Worm (Caenorhabditis elegans) whole organism, young adult: ENCODE results near the gene T19A5.3.

Source experiments
- B0336.3 ChIP-seq: fragments of 200-800 bp; sonication (Bioruptor generic); IDR thresholded peaks from 2 replicates; pipeline ENCODE4 v1.3.6; 2022; ENCODE audit warnings: missing genetic modification characterization, missing compliant biosample characterization
- C06A6.2 ChIP-seq: fragments of 200-800 bp; sonication (Bioruptor generic); conservative IDR thresholded peaks from 2 replicates; pipeline ENCODE4 v1.3.6; 2022; ENCODE audit warnings: missing genetic modification characterization, missing compliant biosample characterization
- F57A8.1 ChIP-seq: fragments of 200-800 bp; sonication (Bioruptor generic); optimal IDR thresholded peaks from 2 replicates; lab custom pipeline; 2018; ENCODE audit warnings: mild to moderate bottlenecking, missing genetic modification characterization, moderate library complexity, missing compliant biosample characterization
- Y53F4B.3 ChIP-seq: fragments of 200-800 bp; sonication (Bioruptor generic); IDR thresholded peaks from 2 replicates; pipeline ENCODE4 v1.3.6; 2022; ENCODE audit warnings: missing genetic modification reagents, missing genetic modification characterization, missing compliant biosample characterization
- Y56A3A.18 ChIP-seq: fragments of 200-800 bp; sonication (Bioruptor generic); IDR thresholded peaks from 2 replicates; pipeline ENCODE4 v1.3.6; 2022; ENCODE audit warnings: missing genetic modification reagents, missing genetic modification characterization, missing compliant biosample characterization
- Y67H2A.10 ChIP-seq: fragments of 200-800 bp; sonication (Bioruptor generic); conservative IDR thresholded peaks from 2 replicates; pipeline ENCODE4 v1.3.6; 2022; ENCODE audit warnings: missing genetic modification reagents, missing genetic modification characterization, missing compliant biosample characterization
- Y79H2A.3 ChIP-seq: fragments of 200-800 bp; sonication (Bioruptor generic); conservative IDR thresholded peaks from 2 replicates; pipeline ENCODE4 v1.3.6; 2022; ENCODE audit warnings: missing genetic modification reagents, missing genetic modification characterization, missing compliant biosample characterization
- Y95B8A.8 ChIP-seq: fragments of 200-800 bp; sonication (Bioruptor generic); IDR thresholded peaks from 2 replicates; pipeline ENCODE4 v1.3.6; 2022; ENCODE audit warnings: missing genetic modification reagents, missing genetic modification characterization, missing compliant biosample characterization
- ZK185.1 ChIP-seq: sonication (generic microtip); optimal IDR thresholded peaks from 2 replicates; lab custom pipeline; 2016; ENCODE audit warnings: mild to moderate bottlenecking, missing genetic modification characterization, missing compliant biosample characterization; ENCODE audit not compliant: poor library complexity, severe bottlenecking
- ama-1 ChIP-seq, 3 experiments: fragments of 150-350 bp in 1 of 3; sonication (generic microtip) in 2 of 3; optimal IDR thresholded peaks; 2 replicates each; lab custom pipeline; 2014 to 2018; ENCODE audit warnings: missing biosample characterization in 2 of 3, missing genetic modification characterization in 2 of 3, missing genetic modification reagents in 2 of 3
- aptf-2 ChIP-seq: fragments of 200-800 bp; sonication (Bioruptor generic); conservative IDR thresholded peaks from 2 replicates; pipeline ENCODE4 v1.3.6; 2022; ENCODE audit warnings: missing genetic modification reagents, missing genetic modification characterization, missing compliant biosample characterization
- aptf-3 ChIP-seq: fragments of 200-800 bp; sonication (Bioruptor generic); IDR thresholded peaks from 2 replicates; pipeline ENCODE4 v1.3.6; 2022; ENCODE audit warnings: missing genetic modification characterization, missing compliant biosample characterization
- atf-7 ChIP-seq: sonication (generic microtip); optimal IDR thresholded peaks from 2 replicates; lab custom pipeline; 2017; ENCODE audit warnings: mild to moderate bottlenecking, missing genetic modification characterization, missing compliant biosample characterization
- attf-3 ChIP-seq: fragments of 200-800 bp; sonication (Bioruptor generic); conservative IDR thresholded peaks from 2 replicates; pipeline ENCODE4 v1.3.6; 2022; ENCODE audit warnings: missing genetic modification reagents, missing genetic modification characterization, missing compliant biosample characterization
- attf-5 ChIP-seq: fragments of 200-800 bp; sonication (Bioruptor generic); optimal IDR thresholded peaks from 2 replicates; lab custom pipeline; 2018; ENCODE audit warnings: mild to moderate bottlenecking, missing genetic modification characterization, missing compliant biosample characterization
- attf-6 ChIP-seq: fragments of 200-800 bp; sonication (Bioruptor generic); IDR thresholded peaks from 2 replicates; pipeline ENCODE4 v1.3.6; 2022; ENCODE audit warnings: missing genetic modification reagents, missing genetic modification characterization, missing compliant biosample characterization
- cebp-1 ChIP-seq, 2 experiments: fragments of 200-800 bp in 1 of 2; sonication (Bioruptor generic) in 1 of 2; sonication (generic microtip) in 1 of 2; IDR thresholded peaks in 1 of 2; optimal IDR thresholded peaks in 1 of 2; 2 replicates each; pipeline versions ENCODE4 v1.3.6 to Lab custom; 2017 to 2022; ENCODE audit warnings: missing compliant biosample characterization in 2 of 2, missing genetic modification characterization in 2 of 2, mild to moderate bottlenecking in 1 of 2, missing genetic modification reagents in 1 of 2, moderate library complexity in 1 of 2
- die-1 ChIP-seq: sonication (generic microtip); optimal IDR thresholded peaks from 2 replicates; lab custom pipeline; 2016; ENCODE audit warnings: missing genotype, mild to moderate bottlenecking, missing genetic modification characterization, missing compliant biosample characterization
- dox-1 ChIP-seq: fragments of 200-800 bp; sonication (Bioruptor generic); IDR thresholded peaks from 2 replicates; pipeline ENCODE4 v1.3.6; 2022; ENCODE audit warnings: missing genetic modification reagents, missing genetic modification characterization, missing compliant biosample characterization
- dpl-1 ChIP-seq: fragments of 150-350 bp; optimal IDR thresholded peaks from 2 replicates; lab custom pipeline; 2014; ENCODE audit warnings: missing biosample characterization, missing genetic modification reagents, missing genetic modification characterization
- efl-1 ChIP-seq: fragments of 150-350 bp; optimal IDR thresholded peaks from 2 replicates; lab custom pipeline; 2014; ENCODE audit warnings: missing biosample characterization, missing genetic modification reagents, missing genetic modification characterization
- egl-44 ChIP-seq: fragments of 200-800 bp; sonication (Bioruptor generic); IDR thresholded peaks from 2 replicates; pipeline ENCODE4 v1.3.6; 2022; ENCODE audit warnings: missing genetic modification reagents, missing genetic modification characterization, missing compliant biosample characterization
- hrde-1 ChIP-seq: sonication (generic microtip); optimal IDR thresholded peaks from 2 replicates; lab custom pipeline; 2016; ENCODE audit warnings: missing genetic modification characterization, mild to moderate bottlenecking, missing compliant biosample characterization, moderate library complexity, missing genotype, missing genetic modification reagents, borderline replicate concordance
- lin-26 ChIP-seq: fragments of 200-800 bp; sonication (Bioruptor generic); IDR thresholded peaks from 2 replicates; pipeline ENCODE4 v1.3.6; 2022; ENCODE audit warnings: missing genetic modification reagents, missing genetic modification characterization, missing compliant biosample characterization
- lin-40 ChIP-seq: sonication (generic microtip); optimal IDR thresholded peaks from 2 replicates; lab custom pipeline; 2016; ENCODE audit warnings: missing genetic modification characterization, mild to moderate bottlenecking, missing compliant biosample characterization, missing genotype, missing genetic modification reagents
- lin-54 ChIP-seq: fragments of 200-800 bp; sonication (Bioruptor generic); optimal IDR thresholded peaks from 2 replicates; lab custom pipeline; 2018; ENCODE audit warnings: mild to moderate bottlenecking, missing genetic modification characterization, missing compliant biosample characterization
- lir-1 ChIP-seq: fragments of 200-800 bp; sonication (Bioruptor generic); conservative IDR thresholded peaks from 2 replicates; pipeline ENCODE4 v1.3.6; 2022; ENCODE audit warnings: missing genetic modification reagents, missing genetic modification characterization, missing compliant biosample characterization
- madf-3 ChIP-seq: fragments of 200-800 bp; sonication (Bioruptor generic); IDR thresholded peaks from 2 replicates; pipeline ENCODE4 v1.3.6; 2022; ENCODE audit warnings: missing genetic modification reagents, missing genetic modification characterization, missing compliant biosample characterization
- madf-6 ChIP-seq: fragments of 200-800 bp; sonication (Bioruptor generic); IDR thresholded peaks from 2 replicates; pipeline ENCODE4 v1.3.6; 2022; ENCODE audit warnings: missing genetic modification reagents, missing genetic modification characterization, missing compliant biosample characterization
- madf-8 ChIP-seq: fragments of 200-800 bp; sonication (Bioruptor generic); conservative IDR thresholded peaks from 2 replicates; pipeline ENCODE4 v1.3.6; 2022; ENCODE audit warnings: missing genetic modification reagents, missing genetic modification characterization, missing compliant biosample characterization
- nhr-80 ChIP-seq: sonication (generic microtip); optimal IDR thresholded peaks from 2 replicates; lab custom pipeline; 2016; ENCODE audit warnings: missing genetic modification characterization, missing compliant biosample characterization
- repo-1 ChIP-seq: sonication (generic microtip); optimal IDR thresholded peaks from 2 replicates; lab custom pipeline; 2017; ENCODE audit warnings: mild to moderate bottlenecking, missing genetic modification characterization, missing compliant biosample characterization
- sea-2 ChIP-seq: fragments of 200-800 bp; sonication (Bioruptor generic); IDR thresholded peaks from 2 replicates; pipeline ENCODE4 v1.3.6; 2022; ENCODE audit warnings: missing genetic modification characterization, missing compliant biosample characterization
- snpc-3.4 ChIP-seq: sonication (generic microtip); optimal IDR thresholded peaks from 2 replicates; lab custom pipeline; 2017; ENCODE audit warnings: missing genetic modification characterization, mild to moderate bottlenecking, missing compliant biosample characterization, antibody characterized with exemption, moderate library complexity, missing genotype, missing genetic modification reagents
- tbx-9 ChIP-seq: sonication (generic microtip); optimal IDR thresholded peaks from 2 replicates; lab custom pipeline; 2016; ENCODE audit warnings: borderline replicate concordance, missing genetic modification characterization, inconsistent platforms, missing compliant biosample characterization
- xnd-1 ChIP-seq: sonication (generic microtip); optimal IDR thresholded peaks from 2 replicates; lab custom pipeline; 2016; ENCODE audit warnings: missing genotype, missing genetic modification reagents, missing genetic modification characterization, missing compliant biosample characterization
- zim-3 ChIP-seq: sonication (generic microtip); optimal IDR thresholded peaks from 2 replicates; lab custom pipeline; 2017; ENCODE audit warnings: mild to moderate bottlenecking, missing genetic modification characterization, moderate library complexity, missing compliant biosample characterization
- ztf-22 ChIP-seq: fragments of 200-800 bp; sonication (Bioruptor generic); optimal IDR thresholded peaks from 2 replicates; lab custom pipeline; 2018; ENCODE audit warnings: mild to moderate bottlenecking, missing genetic modification characterization, moderate library complexity, missing compliant biosample characterization
- ztf-26 ChIP-seq: sonication (generic microtip); optimal IDR thresholded peaks from 2 replicates; lab custom pipeline; 2017; ENCODE audit warnings: missing genetic modification characterization, missing compliant biosample characterization

Gene T19A5.3

ce11 chrV:8936184-8936589 lies 7.7 kb downstream of the T19A5.3 start, which contains the start of gene unc-23 (continued):
- 0 out of 2 replicates have a peak, but pooled peaks have one; percentile 43 for TF ChIP-seq Y95B8A.8 (GFP tag; lab: Robert Waterston, UW)
- TF ChIP-seq cebp-1 (GFP tag; IDR thresholded peaks at IDR 0.05; lab: Robert Waterston, UW), result peak; percentile 95
- TF ChIP-seq cebp-1 (tag; optimal IDR thresholded peaks at IDR 0.05; lab: Kevin White, UChicago), result peak; percentile 98

DNA sequence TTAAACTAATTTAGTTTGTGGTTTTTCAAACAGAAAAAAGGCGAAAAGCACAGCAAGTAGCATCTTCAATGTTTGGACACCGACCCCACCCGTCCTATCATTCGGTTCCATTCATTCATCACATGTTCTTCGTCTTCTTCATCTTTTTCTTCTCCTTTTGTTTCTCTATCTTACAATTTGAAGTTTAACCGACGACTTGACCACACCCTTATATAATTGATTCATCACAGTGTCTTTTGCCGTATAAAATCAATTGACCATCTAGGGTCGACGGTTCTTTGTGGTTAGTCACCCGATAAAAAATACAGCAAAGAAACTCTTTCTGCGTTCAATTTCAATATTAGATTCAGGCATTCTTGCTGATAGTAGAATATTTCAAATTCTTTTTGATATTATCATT lies 8.8 kb downstream of the T19A5.3 start:
- TF ChIP-seq ZK185.1 (tag; lab: Kevin White, UChicago), result no peak
- TF ChIP-seq die-1 (tag; lab: Kevin White, UChicago), result no peak
- TF ChIP-seq attf-5 (GFP tag; lab: Kevin White, UChicago), result peak; percentile 15
- TF ChIP-seq dpl-1, result no peak
- TF ChIP-seq egl-44 (GFP tag; lab: Robert Waterston, UW), result no peak
- TF ChIP-seq repo-1 (tag; lab: Kevin White, UChicago), result no peak
- TF ChIP-seq tbx-9, result no peak
- TF ChIP-seq aptf-3, result no peak
- no peak for TF ChIP-seq lin-26
- no peak for TF ChIP-seq madf-6
- TF ChIP-seq aptf-2 (GFP tag; lab: Robert Waterston, UW), result no peak
- TF ChIP-seq hrde-1 (tag; lab: Kevin White, UChicago), result no peak
- no peak for TF ChIP-seq Y79H2A.3 (GFP tag; lab: Robert Waterston, UW)
- TF ChIP-seq attf-6, result 0 out of 2 replicates have a peak, but pooled peaks have one; percentile 16
- no peak for TF ChIP-seq snpc-3.4 (tag; lab: Kevin White, UChicago)
- TF ChIP-seq madf-3, result no peak
- no peak for TF ChIP-seq madf-8
- no peak for TF ChIP-seq attf-3 (GFP tag; lab: Robert Waterston, UW)
- TF ChIP-seq Y67H2A.10 (GFP tag; lab: Robert Waterston, UW), result no peak
- no peak for TF ChIP-seq efl-1 (GFP tag; lab: Kevin White, UChicago)
- no peak for TF ChIP-seq Y53F4B.3 (GFP tag; lab: Robert Waterston, UW)
- TF ChIP-seq ztf-26 (tag; lab: Kevin White, UChicago), result peak; percentile 18
- no peak for TF ChIP-seq dox-1 (GFP tag; lab: Robert Waterston, UW)
- TF ChIP-seq Y56A3A.18 (GFP tag; lab: Robert Waterston, UW), result no peak
- TF ChIP-seq cebp-1 (GFP tag; IDR thresholded peaks at IDR 0.05; lab: Robert Waterston, UW), result no peak
- TF ChIP-seq cebp-1 (tag; optimal IDR thresholded peaks at IDR 0.05; lab: Kevin White, UChicago), result peak; percentile 15
- TF ChIP-seq lin-54, result peak; percentile 5
- 0 out of 2 replicates have a peak, but pooled peaks have one; percentile 9 for TF ChIP-seq C06A6.2 (GFP tag; lab: Robert Waterston, UW)
- TF ChIP-seq atf-7 (tag; lab: Kevin White, UChicago), result no peak
- peak; percentile 29 for TF ChIP-seq ama-1 (optimal IDR thresholded peaks at IDR 0.05; lab: Kevin White, UChicago)
- TF ChIP-seq ama-1 (GFP tag; optimal IDR thresholded peaks at IDR 0.05; lab: Kevin White, UChicago), result no peak
- no peak for TF ChIP-seq xnd-1
- TF ChIP-seq B0336.3 (GFP tag; lab: Robert Waterston, UW), result no peak
- no peak for TF ChIP-seq sea-2 (GFP tag; lab: Robert Waterston, UW)
- TF ChIP-seq ztf-22, result no peak
- no peak for TF ChIP-seq zim-3 (tag; lab: Kevin White, UChicago)
- no peak for TF ChIP-seq Y95B8A.8 (GFP tag; lab: Robert Waterston, UW)
- peak; percentile 24 for TF ChIP-seq nhr-80
- TF ChIP-seq lin-40 (tag; lab: Kevin White, UChicago), result peak; percentile 18
- no peak for TF ChIP-seq F57A8.1 (GFP tag; lab: Kevin White, UChicago)
- TF ChIP-seq lir-1, result no peak
